Worm (Caenorhabditis elegans) whole organism, young adult: Measurements from ENCODE around the gene C34C12.1.
"Not testable (repeated sequence)": the region's sequence is repeated elsewhere in the genome, so short reads cannot be mapped to it uniquely, and the experiment has no call there.

Experiments
- F33H1.4 ChIP-seq: fragments of 200-800 bp; sonication (Bioruptor generic); IDR thresholded peaks from 2 replicates; pipeline ENCODE4 v1.3.6; 2022; ENCODE audit warnings: missing genetic modification reagents, missing genetic modification characterization, missing compliant biosample characterization
- F39B2.1 ChIP-seq: fragments of 200-800 bp; sonication (Bioruptor generic); IDR thresholded peaks from 2 replicates; pipeline ENCODE4 v1.3.6; 2022; ENCODE audit warnings: missing genetic modification reagents, missing genetic modification characterization, missing compliant biosample characterization
- F57C9.4 ChIP-seq: sonication (generic microtip); optimal IDR thresholded peaks from 2 replicates; lab custom pipeline; 2017; ENCODE audit warnings: mild to moderate bottlenecking, missing genetic modification characterization, missing compliant biosample characterization
- ama-1 ChIP-seq, 3 experiments: fragments of 150-350 bp in 1 of 3; sonication (generic microtip) in 2 of 3; optimal IDR thresholded peaks; 2 replicates each; lab custom pipeline; 2014 to 2018; ENCODE audit warnings: missing biosample characterization in 2 of 3, missing genetic modification characterization in 2 of 3, missing genetic modification reagents in 2 of 3
- attf-6 ChIP-seq: fragments of 200-800 bp; sonication (Bioruptor generic); IDR thresholded peaks from 2 replicates; pipeline ENCODE4 v1.3.6; 2022; ENCODE audit warnings: missing genetic modification reagents, missing genetic modification characterization, missing compliant biosample characterization
- dox-1 ChIP-seq: fragments of 200-800 bp; sonication (Bioruptor generic); IDR thresholded peaks from 2 replicates; pipeline ENCODE4 v1.3.6; 2022; ENCODE audit warnings: missing genetic modification reagents, missing genetic modification characterization, missing compliant biosample characterization
- hlh-12 ChIP-seq: sonication (generic microtip); optimal IDR thresholded peaks from 2 replicates; lab custom pipeline; 2016; ENCODE audit warnings: missing genetic modification characterization, missing compliant biosample characterization
- lin-40 ChIP-seq: sonication (generic microtip); optimal IDR thresholded peaks from 2 replicates; lab custom pipeline; 2016; ENCODE audit warnings: missing genetic modification characterization, mild to moderate bottlenecking, missing compliant biosample characterization, missing genotype, missing genetic modification reagents
- pha-4 ChIP-seq: fragments of 150-350 bp; sonication (generic microtip); optimal IDR thresholded peaks from 2 replicates; lab custom pipeline; 2014; ENCODE audit warnings: missing biosample characterization, missing genetic modification reagents, missing genetic modification characterization
- unc-62 ChIP-seq: fragments of 150-350 bp; optimal IDR thresholded peaks from 2 replicates; lab custom pipeline; 2014; ENCODE audit warnings: missing biosample characterization, missing genetic modification reagents, missing genetic modification characterization

DNA sequence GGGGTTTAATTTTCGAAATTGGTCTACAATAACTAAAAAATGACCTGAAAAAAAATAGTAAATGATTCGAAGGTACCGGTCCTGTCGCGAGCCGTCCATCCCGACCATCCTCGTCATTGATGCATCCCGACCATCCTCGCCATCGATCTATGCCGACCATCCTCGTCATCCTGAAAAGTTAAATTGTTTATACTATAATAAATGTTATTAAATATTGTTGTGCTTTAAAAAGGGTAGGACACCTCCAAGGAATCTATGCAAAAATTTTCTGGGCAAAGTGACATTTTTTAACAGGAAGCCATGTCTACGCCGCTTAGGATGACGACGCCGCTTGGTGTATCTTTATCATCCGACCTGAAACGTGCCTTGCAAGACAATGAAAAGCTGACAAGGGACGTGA lies at the start of gene C34C12.1:
- not testable (repeated sequence) for TF ChIP-seq attf-6 (GFP tag; lab: Robert Waterston, UW); pha-4 (tag; lab: Kevin White, UChicago); F39B2.1 (GFP tag; lab: Robert Waterston, UW); unc-62 (GFP tag; lab: Kevin White, UChicago); F33H1.4 (GFP tag; lab: Robert Waterston, UW); hlh-12 (tag; lab: Kevin White, UChicago); lin-40; F57C9.4 (tag; lab: Kevin White, UChicago); dox-1; ama-1 (optimal IDR thresholded peaks at IDR 0.05; lab: Kevin White, UChicago); ama-1 (GFP tag; optimal IDR thresholded peaks at IDR 0.05; lab: Kevin White, UChicago)
